Worm (Caenorhabditis elegans) whole organism, young adult: ENCODE data around the gene R11G1.11.

Source experiments
- ama-1 ChIP-seq, 3 experiments: fragments of 150-350 bp in 1 of 3; sonication (generic microtip) in 2 of 3; optimal IDR thresholded peaks; 2 replicates each; lab custom pipeline; 2014 to 2018; ENCODE audit warnings: missing biosample characterization in 2 of 3, missing genetic modification characterization in 2 of 3, missing genetic modification reagents in 2 of 3
- bed-1 ChIP-seq: fragments of 200-800 bp; sonication (Bioruptor generic); IDR thresholded peaks from 2 replicates; pipeline ENCODE4 v1.3.6; 2022; ENCODE audit warnings: missing genetic modification reagents, missing genetic modification characterization, missing compliant biosample characterization
- ceh-100 ChIP-seq: fragments of 200-800 bp; sonication (Bioruptor generic); IDR thresholded peaks from 2 replicates; pipeline ENCODE4 v1.3.6; 2022; ENCODE audit warnings: missing genetic modification reagents, missing genetic modification characterization, missing compliant biosample characterization
- nhr-179 ChIP-seq: sonication (generic microtip); optimal IDR thresholded peaks from 2 replicates; lab custom pipeline; 2016; ENCODE audit warnings: mild to moderate bottlenecking, missing genetic modification characterization, missing compliant biosample characterization
- snpc-3.4 ChIP-seq: sonication (generic microtip); optimal IDR thresholded peaks from 2 replicates; lab custom pipeline; 2017; ENCODE audit warnings: missing genetic modification characterization, mild to moderate bottlenecking, missing compliant biosample characterization, antibody characterized with exemption, moderate library complexity, missing genotype, missing genetic modification reagents
- ztf-22 ChIP-seq: fragments of 200-800 bp; sonication (Bioruptor generic); optimal IDR thresholded peaks from 2 replicates; lab custom pipeline; 2018; ENCODE audit warnings: mild to moderate bottlenecking, missing genetic modification characterization, moderate library complexity, missing compliant biosample characterization

ce11 chrX:3659192-3659591 is 4.5 kb downstream of the R11G1.11 start, which contains the start of gene R11G1.1:
- TF ChIP-seq nhr-179 (no peak), snpc-3.4 (tag; lab: Kevin White, UChicago) (no peak), bed-1 (GFP tag; lab: Robert Waterston, UW) (no peak), ztf-22 (GFP tag; lab: Kevin White, UChicago) (no peak), ceh-100 (GFP tag; lab: Robert Waterston, UW) (no peak), ama-1 (optimal IDR thresholded peaks at IDR 0.05; lab: Kevin White, UChicago) (no peak), ama-1 (GFP tag; optimal IDR thresholded peaks at IDR 0.05; lab: Kevin White, UChicago) (no peak)
